Fruit fly (Drosophila melanogaster): ENCODE data around the gene dls.

dm6 chr3L:16228659-16229205 lies 27.6 kb downstream of the dls start, which contains the start of gene Tmx3:
- TF ChIP-seq Vsx2 (GFP tag; optimal IDR thresholded peaks at IDR 0.05; ENCODE audit: partially characterized antibody) (no peak), Abd-B (GFP tag; optimal IDR thresholded peaks at IDR 0.05) (no peak), dsf (GFP tag; optimal IDR thresholded peaks at IDR 0.05; ENCODE audit: borderline replicate concordance) (peak; percentile 58), h (GFP tag; optimal IDR thresholded peaks at IDR 0.05) (peak; percentile 82), CG9705 (GFP tag; optimal IDR thresholded peaks at IDR 0.05) (peak; percentile 71), dmrt93B (GFP tag; optimal IDR thresholded peaks at IDR 0.05) (peak; percentile 73), woc (GFP tag; optimal IDR thresholded peaks at IDR 0.05) (peak; percentile 68), CrebA (GFP tag; optimal IDR thresholded peaks at IDR 0.05; ENCODE audit: borderline replicate concordance) (no peak), usp (GFP tag; optimal IDR thresholded peaks at IDR 0.05) (no peak), sv (GFP tag; optimal IDR thresholded peaks at IDR 0.05) (peak; percentile 72), psq (GFP tag; optimal IDR thresholded peaks at IDR 0.05) (peak; percentile 85), Myc (optimal IDR thresholded peaks at IDR 0.05) (peak; percentile 25)

All from whole organism, wandering third instar larva.